Worm (Caenorhabditis elegans): ENCODE measurements around the gene C05D9.9.

DNA sequence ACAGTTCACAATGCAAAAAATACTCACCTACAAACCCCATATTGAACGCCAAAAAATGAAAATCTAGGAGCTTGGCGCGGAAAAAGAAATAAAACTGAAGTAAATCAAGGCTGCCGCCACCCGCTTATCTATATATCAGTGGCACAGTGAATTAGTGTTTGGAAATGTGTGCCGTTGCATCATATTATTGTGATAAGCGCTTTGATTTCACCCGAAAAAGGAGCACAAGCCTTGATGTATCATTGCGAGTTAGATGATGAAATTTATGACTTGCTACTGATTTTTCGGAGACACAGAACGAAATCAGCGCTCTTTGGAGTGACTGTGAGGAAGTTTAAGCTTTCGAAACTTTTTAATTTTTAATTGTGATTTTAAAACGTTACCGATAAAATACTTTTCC is 24.4 kb upstream of the C05D9.9 start, which contains the start of the genes R193.2 and R193.6:
- no peak for TF ChIP-seq jun-1 (tag; optimal IDR thresholded peaks at IDR 0.05)
- no peak for TF ChIP-seq efl-3 (GFP tag; optimal IDR thresholded peaks at IDR 0.05)
- TF ChIP-seq ceh-82 (tag; optimal IDR thresholded peaks at IDR 0.05): no peak
- TF ChIP-seq ama-1 (optimal IDR thresholded peaks at IDR 0.05): no peak
- TF ChIP-seq sptf-1 (tag; optimal IDR thresholded peaks at IDR 0.05): no peak
- no peak for TF ChIP-seq lin-39 (tag; optimal IDR thresholded peaks at IDR 0.05)
- no peak for TF ChIP-seq skn-1 (tag; optimal IDR thresholded peaks at IDR 0.05)
- no peak for TF ChIP-seq nhr-11 (tag; optimal IDR thresholded peaks at IDR 0.05)
- TF ChIP-seq vab-15 (tag; optimal IDR thresholded peaks at IDR 0.05): no peak
- TF ChIP-seq dpl-1 (GFP tag; optimal IDR thresholded peaks at IDR 0.05): no peak
- TF ChIP-seq fkh-10 (GFP tag; optimal IDR thresholded peaks at IDR 0.05): no peak
- no peak for TF ChIP-seq pag-3 (tag; optimal IDR thresholded peaks at IDR 0.05; ENCODE audit: borderline replicate concordance, insufficient read depth)
- no peak for TF ChIP-seq alr-1 (tag; optimal IDR thresholded peaks at IDR 0.05; ENCODE audit: borderline replicate concordance)
- TF ChIP-seq ceh-8 (GFP tag; optimal IDR thresholded peaks at IDR 0.05): no peak
